Worm (Caenorhabditis elegans) whole organism, L4 larva: ENCODE data around the gene R02D5.24.

Experiments
- D1046.2 ChIP-seq: fragments of 200-800 bp; sonication (Bioruptor generic); IDR thresholded peaks from 2 replicates; pipeline ENCODE4 v1.3.6; 2022; ENCODE audit warnings: missing genetic modification characterization, missing compliant biosample characterization
- F26F4.8 ChIP-seq: fragments of 200-800 bp; sonication (Bioruptor generic); conservative IDR thresholded peaks from 2 replicates; pipeline ENCODE4 v1.3.6; 2022; ENCODE audit warnings: missing genetic modification characterization, missing compliant biosample characterization
- F44E2.7 ChIP-seq: fragments of 200-800 bp; sonication (Bioruptor generic); IDR thresholded peaks from 2 replicates; pipeline ENCODE4 v2.1.2; 2022; ENCODE audit warnings: missing genetic modification characterization, missing compliant biosample characterization
- T26A8.4 ChIP-seq: fragments of 200-800 bp; sonication (Bioruptor generic); IDR thresholded peaks from 2 replicates; pipeline ENCODE4 v1.3.6; 2022; ENCODE audit warnings: missing genetic modification characterization, missing compliant biosample characterization
- Y48G9A.11 ChIP-seq: fragments of 200-800 bp; sonication (Bioruptor generic); IDR thresholded peaks from 2 replicates; pipeline ENCODE4 v1.3.6; 2022; ENCODE audit warnings: missing genetic modification reagents, missing genetic modification characterization, missing compliant biosample characterization
- aly-2 ChIP-seq: sonication (generic microtip); optimal IDR thresholded peaks from 2 replicates; lab custom pipeline; 2018; ENCODE audit warnings: missing biosample characterization, missing genetic modification characterization
- arid-1 ChIP-seq: fragments of 200-800 bp; sonication (Bioruptor generic); conservative IDR thresholded peaks from 2 replicates; pipeline ENCODE4 v1.3.6; 2022; ENCODE audit warnings: missing genetic modification reagents, missing genetic modification characterization, missing compliant biosample characterization
- ceh-20 ChIP-seq: fragments of 200-800 bp; sonication (Bioruptor generic); IDR thresholded peaks from 2 replicates; pipeline ENCODE4 v1.3.6; 2022; ENCODE audit warnings: missing genetic modification reagents, missing genetic modification characterization, missing compliant biosample characterization
- ctbp-1 ChIP-seq: fragments of 200-800 bp; sonication (Bioruptor generic); IDR thresholded peaks from 2 replicates; pipeline ENCODE4 v1.3.6; 2022; ENCODE audit warnings: missing genetic modification reagents, missing genetic modification characterization, missing compliant biosample characterization
- daf-16 ChIP-seq, 3 experiments: sonication (generic microtip); optimal IDR thresholded peaks; 2 replicates each; lab custom pipeline; 2016 to 2017; ENCODE audit warnings: missing genetic modification characterization in 3 of 3, missing genetic modification reagents in 3 of 3, mild to moderate bottlenecking in 2 of 3, missing compliant biosample characterization in 2 of 3, missing biosample characterization in 1 of 3, moderate library complexity in 1 of 3
- daf-8 ChIP-seq: fragments of 200-800 bp; sonication (Bioruptor generic); IDR thresholded peaks from 2 replicates; pipeline ENCODE4 v1.3.6; 2022; ENCODE audit warnings: missing genetic modification characterization, missing compliant biosample characterization
- dmd-6 ChIP-seq: fragments of 200-800 bp; sonication (Bioruptor generic); IDR thresholded peaks from 2 replicates; pipeline ENCODE4 v1.3.6; 2022; ENCODE audit warnings: missing genetic modification reagents, missing genetic modification characterization, missing compliant biosample characterization
- dve-1 ChIP-seq: sonication (generic microtip); optimal IDR thresholded peaks from 2 replicates; lab custom pipeline; 2017; ENCODE audit warnings: antibody characterized with exemption, mild to moderate bottlenecking, missing genetic modification characterization, missing compliant biosample characterization; ENCODE audit not compliant: insufficient read depth
- gei-8 ChIP-seq: fragments of 200-800 bp; sonication (Bioruptor generic); optimal IDR thresholded peaks from 2 replicates; lab custom pipeline; 2018; ENCODE audit warnings: mild to moderate bottlenecking, missing genetic modification characterization, missing compliant biosample characterization
- hlh-11 ChIP-seq: fragments of 200-800 bp; sonication (Bioruptor generic); optimal IDR thresholded peaks from 2 replicates; lab custom pipeline; 2018; ENCODE audit warnings: mild to moderate bottlenecking, missing genetic modification characterization, missing compliant biosample characterization
- hlh-30 ChIP-seq: sonication (generic microtip); optimal IDR thresholded peaks from 2 replicates; lab custom pipeline; 2017; ENCODE audit warnings: antibody characterized with exemption, mild to moderate bottlenecking, missing genetic modification characterization, missing compliant biosample characterization; ENCODE audit not compliant: insufficient read depth
- hmg-1.1 ChIP-seq: fragments of 200-800 bp; sonication (Bioruptor generic); IDR thresholded peaks from 2 replicates; pipeline ENCODE4 v1.3.6; 2022; ENCODE audit warnings: missing genetic modification reagents, missing genetic modification characterization, missing compliant biosample characterization
- lir-3 ChIP-seq: sonication (generic microtip); optimal IDR thresholded peaks from 2 replicates; lab custom pipeline; 2016; ENCODE audit warnings: mild to moderate bottlenecking, missing genetic modification characterization, missing compliant biosample characterization
- mdl-1 ChIP-seq, 2 experiments: fragments of 150-350 bp in 1 of 2; sonication (generic microtip) in 1 of 2; optimal IDR thresholded peaks; 2 replicates each; lab custom pipeline; 2014 to 2017; ENCODE audit warnings: missing biosample characterization in 2 of 2, missing genetic modification characterization in 2 of 2
- nhr-10 ChIP-seq: fragments of 150-350 bp; optimal IDR thresholded peaks from 2 replicates; lab custom pipeline; 2014; ENCODE audit warnings: missing biosample characterization, missing genetic modification characterization
- nhr-102 ChIP-seq: sonication (generic microtip); optimal IDR thresholded peaks from 2 replicates; lab custom pipeline; 2016; ENCODE audit warnings: mild to moderate bottlenecking, missing genetic modification characterization, moderate library complexity, missing compliant biosample characterization
- nhr-11 ChIP-seq: fragments of 150-350 bp; optimal IDR thresholded peaks from 2 replicates; lab custom pipeline; 2014; ENCODE audit warnings: missing biosample characterization, missing genetic modification characterization
- nhr-237 ChIP-seq: sonication (generic microtip); optimal IDR thresholded peaks from 2 replicates; lab custom pipeline; 2017; ENCODE audit warnings: missing biosample characterization, missing genetic modification characterization
- nhr-25 ChIP-seq: sonication (generic microtip); optimal IDR thresholded peaks from 2 replicates; lab custom pipeline; 2017; ENCODE audit warnings: missing genetic modification characterization, mild to moderate bottlenecking, missing compliant biosample characterization, antibody characterized with exemption, moderate library complexity, borderline replicate concordance; ENCODE audit not compliant: insufficient read depth
- nhr-28 ChIP-seq: fragments of 150-350 bp; optimal IDR thresholded peaks from 2 replicates; lab custom pipeline; 2014; ENCODE audit warnings: missing biosample characterization, missing genetic modification characterization
- nhr-41 ChIP-seq: fragments of 200-800 bp; sonication (Bioruptor generic); IDR thresholded peaks from 2 replicates; pipeline ENCODE4 v1.3.6; 2022; ENCODE audit warnings: missing genetic modification reagents, missing genetic modification characterization, missing compliant biosample characterization
- nhr-48 ChIP-seq: sonication (generic microtip); optimal IDR thresholded peaks from 2 replicates; lab custom pipeline; 2016; ENCODE audit warnings: mild to moderate bottlenecking, missing genetic modification characterization, missing compliant biosample characterization
- nhr-6 ChIP-seq: fragments of 150-350 bp; optimal IDR thresholded peaks from 2 replicates; lab custom pipeline; 2014; ENCODE audit warnings: missing biosample characterization, missing genetic modification characterization
- pqm-1 ChIP-seq: sonication (generic microtip); optimal IDR thresholded peaks from 2 replicates; lab custom pipeline; 2017; ENCODE audit warnings: missing biosample characterization, missing genetic modification characterization
- rbr-2 ChIP-seq: sonication (generic microtip); optimal IDR thresholded peaks from 2 replicates; lab custom pipeline; 2016; ENCODE audit warnings: missing genotype, missing genetic modification characterization, missing compliant biosample characterization
- saeg-2 ChIP-seq: fragments of 200-800 bp; sonication (Bioruptor generic); IDR thresholded peaks from 2 replicates; pipeline ENCODE4 v1.3.6; 2022; ENCODE audit warnings: missing genetic modification reagents, missing genetic modification characterization, missing compliant biosample characterization
- skn-1 ChIP-seq: fragments of 150-350 bp; optimal IDR thresholded peaks from 2 replicates; lab custom pipeline; 2014; ENCODE audit warnings: missing biosample characterization, missing genetic modification characterization
- spr-1 ChIP-seq: sonication (generic microtip); optimal IDR thresholded peaks from 2 replicates; lab custom pipeline; 2016; ENCODE audit warnings: mild to moderate bottlenecking, missing genetic modification characterization, missing compliant biosample characterization
- tra-1 ChIP-seq: fragments of 200-800 bp; sonication (Bioruptor generic); IDR thresholded peaks from 2 replicates; pipeline ENCODE4 v1.3.6; 2022; ENCODE audit warnings: missing genetic modification reagents, missing genetic modification characterization, missing compliant biosample characterization
- unc-62 ChIP-seq, 3 experiments: fragments of 150-350 bp in 1 of 3; sonication (generic microtip); optimal IDR thresholded peaks in 2 of 3; peaks in 1 of 3; 1 replicate in 1 of 3; 2 replicates in 2 of 3; lab custom pipeline; 2014 to 2017; ENCODE audit warnings: missing biosample characterization in 3 of 3, missing genetic modification characterization in 3 of 3, missing genetic modification reagents in 3 of 3, missing genotype in 1 of 3
- zfp-2 ChIP-seq: sonication (generic microtip); optimal IDR thresholded peaks from 2 replicates; lab custom pipeline; 2016; ENCODE audit warnings: mild to moderate bottlenecking, missing genetic modification characterization, missing compliant biosample characterization
- zip-2 ChIP-seq: fragments of 150-350 bp; optimal IDR thresholded peaks from 2 replicates; lab custom pipeline; 2014; ENCODE audit warnings: missing biosample characterization, missing genetic modification characterization

R02D5.24 gene

ce11 chrV:14474099-14474498, 27.0 kb upstream of the R02D5.24 start, which contains the start of gene clec-56:
Gene clec-56 (plus strand): TSS chrV:14474399.
- peak; percentile 35 for TF ChIP-seq pqm-1 (tag; lab: Kevin White, UChicago)
- no peak for TF ChIP-seq F44E2.7 (GFP tag; lab: Robert Waterston, UW)
- TF ChIP-seq spr-1: no peak
- TF ChIP-seq T26A8.4: no peak
- TF ChIP-seq nhr-102 (tag; lab: Kevin White, UChicago): no peak
- TF ChIP-seq Y48G9A.11 (GFP tag; lab: Robert Waterston, UW): no peak
- no peak for TF ChIP-seq mdl-1 (tag; optimal IDR thresholded peaks at IDR 0.05; lab: Kevin White, UChicago)
- TF ChIP-seq ceh-20 (GFP tag; lab: Robert Waterston, UW): 0 out of 2 replicates have a peak, but pooled peaks have one; percentile 18
- TF ChIP-seq dmd-6 (GFP tag; lab: Robert Waterston, UW): no peak; the same call in 1 of the 2 replicates
- no peak for TF ChIP-seq zip-2 (tag; lab: Kevin White, UChicago)
- no peak for TF ChIP-seq zfp-2 (tag; lab: Kevin White, UChicago)
- TF ChIP-seq hlh-11 (tag; lab: Kevin White, UChicago): peak; percentile 2
- TF ChIP-seq F26F4.8 (GFP tag; lab: Robert Waterston, UW): no peak
- TF ChIP-seq hmg-1.1 (GFP tag; lab: Robert Waterston, UW): no peak
- TF ChIP-seq nhr-28 (tag; lab: Kevin White, UChicago): peak; percentile 36
- no peak for TF ChIP-seq rbr-2 (tag; lab: Kevin White, UChicago)
- no peak for TF ChIP-seq nhr-11
- TF ChIP-seq D1046.2 (GFP tag; lab: Robert Waterston, UW): no peak
- TF ChIP-seq, all 104 proteins: peak for 4

- TF ChIP-seq hlh-11 (tag; lab: Kevin White, UChicago) (peak; percentile 17), ctbp-1 (GFP tag; lab: Robert Waterston, UW) (no peak), daf-8 (GFP tag; lab: Robert Waterston, UW) (no peak), hlh-30 (no peak), unc-62 (GFP tag; optimal IDR thresholded peaks at IDR 0.05 in 1 of 2; lab: Kevin White, UChicago) (peak in 1 of 2 experiments; percentile 43), unc-62 (tag; optimal IDR thresholded peaks at IDR 0.05; lab: Kevin White, UChicago) (no peak), dve-1 (tag; lab: Kevin White, UChicago) (peak; percentile 12), F26F4.8 (GFP tag; lab: Robert Waterston, UW) (no peak), nhr-28 (tag; lab: Kevin White, UChicago) (peak; percentile 18), ceh-20 (GFP tag; lab: Robert Waterston, UW) (no peak), tra-1 (0 out of 2 replicates have a peak, but pooled peaks have one; percentile 27), nhr-237 (tag; lab: Kevin White, UChicago) (no peak), D1046.2 (GFP tag; lab: Robert Waterston, UW) (no peak), daf-16 (GFP tag; optimal IDR thresholded peaks at IDR 0.05; lab: Kevin White, UChicago) (no peak), daf-16 (tag; optimal IDR thresholded peaks at IDR 0.05; lab: Kevin White, UChicago) (peak; percentile 37), dmd-6 (GFP tag; lab: Robert Waterston, UW) (peak; percentile 49; the same call in 1 of the 2 replicates), mdl-1 (tag; optimal IDR thresholded peaks at IDR 0.05; lab: Kevin White, UChicago) (no peak), nhr-41 (GFP tag; lab: Robert Waterston, UW) (no peak)
Observed at ce11 chrV:14476680-14477079, 24.5 kb upstream of the R02D5.24 start, which contains the start of gene clec-54. Gene clec-54 (plus strand): TSS chrV:14476903.

ce11 chrV:14478979-14479378, 22.2 kb upstream of the R02D5.24 start, which contains the start of gene clec-55:
Gene clec-55 (plus strand): TSS chrV:14479279.
- TF ChIP-seq saeg-2 (no peak), rbr-2 (tag; lab: Kevin White, UChicago) (no peak), gei-8 (no peak), nhr-10 (no peak), nhr-25 (tag; lab: Kevin White, UChicago) (no peak), nhr-28 (tag; lab: Kevin White, UChicago) (no peak), nhr-6 (no peak), nhr-48 (tag; lab: Kevin White, UChicago) (no peak), skn-1 (no peak), arid-1 (no peak), aly-2 (tag; lab: Kevin White, UChicago) (no peak), lir-3 (no peak)
